Fruit fly (Drosophila melanogaster) whole organism, embryonic: ENCODE data around the gene crm.

Experiments used
- Ada2b ChIP-seq: fragments of 200-800 bp; sonication (Bioruptor generic); IDR thresholded peaks from 2 replicates; pipeline ENCODE4 v1.3.6; 2022; ENCODE audit warnings: missing biosample characterization, missing genetic modification characterization
- Blimp-1 ChIP-seq: fragments of 200-800 bp; sonication (Bioruptor generic); optimal IDR thresholded peaks from 3 replicates; lab custom pipeline; 2018; ENCODE audit warnings: missing biosample characterization, missing genetic modification characterization, mild to moderate bottlenecking, moderate library complexity, missing genetic modification reagents
- CG10267 ChIP-seq: fragments of 200-800 bp; sonication (Bioruptor generic); optimal IDR thresholded peaks from 2 replicates; lab custom pipeline; 2018; ENCODE audit warnings: missing biosample characterization, mild to moderate bottlenecking, missing genetic modification characterization, moderate library complexity
- CG10366 ChIP-seq: fragments of 200-800 bp; sonication (Bioruptor generic); IDR thresholded peaks from 2 replicates; pipeline ENCODE4 v1.3.6; 2022; ENCODE audit warnings: missing biosample characterization, missing genetic modification characterization
- CG12391 ChIP-seq: fragments of 200-800 bp; sonication (Bioruptor generic); optimal IDR thresholded peaks from 3 replicates; lab custom pipeline; 2018; ENCODE audit warnings: missing biosample characterization, mild to moderate bottlenecking, missing genetic modification characterization, moderate library complexity
- CG13424 ChIP-seq: fragments of 200-800 bp; sonication (Bioruptor generic); optimal IDR thresholded peaks from 2 replicates; lab custom pipeline; 2019; ENCODE audit warnings: missing biosample characterization, mild to moderate bottlenecking, missing genetic modification characterization, moderate library complexity
- CG14014 ChIP-seq: fragments of 200-800 bp; sonication (Bioruptor generic); IDR thresholded peaks from 2 replicates; pipeline ENCODE4 v1.3.6; 2022; ENCODE audit warnings: missing biosample characterization, missing genetic modification characterization
- CG17328 ChIP-seq: fragments of 200-800 bp; sonication (Bioruptor generic); IDR thresholded peaks from 2 replicates; pipeline ENCODE4 v1.3.6; 2022; ENCODE audit warnings: missing biosample characterization, missing genetic modification characterization
- CG18599 ChIP-seq: fragments of 200-800 bp; sonication (Bioruptor generic); optimal IDR thresholded peaks from 3 replicates; lab custom pipeline; 2017; ENCODE audit warnings: missing biosample characterization, missing genetic modification characterization, mild to moderate bottlenecking, moderate library complexity, missing genetic modification reagents
- CG30403 ChIP-seq: fragments of 200-800 bp; sonication (Bioruptor generic); optimal IDR thresholded peaks from 3 replicates; lab custom pipeline; 2016; ENCODE audit warnings: missing biosample characterization, missing genetic modification characterization
- CG31224 ChIP-seq: fragments of 200-800 bp; sonication (Bioruptor generic); IDR thresholded peaks from 2 replicates; pipeline ENCODE4 v1.3.6; 2022; ENCODE audit warnings: missing biosample characterization, missing genetic modification characterization
- CG31441 ChIP-seq: fragments of 200-800 bp; sonication (Bioruptor generic); IDR thresholded peaks from 2 replicates; pipeline ENCODE4 v1.3.6; 2022; ENCODE audit warnings: missing biosample characterization, missing genetic modification characterization
- CG34224 ChIP-seq: fragments of 200-800 bp; sonication (Bioruptor generic); IDR thresholded peaks from 3 replicates; pipeline ENCODE4 v1.3.6; 2022; ENCODE audit warnings: missing biosample characterization, missing genetic modification characterization; ENCODE audit not compliant: partially characterized antibody
- CG7839 ChIP-seq: fragments of 200-800 bp; sonication (Bioruptor generic); optimal IDR thresholded peaks from 3 replicates; lab custom pipeline; 2018; ENCODE audit warnings: missing biosample characterization, mild to moderate bottlenecking, missing genetic modification characterization, moderate library complexity
- CG7928 ChIP-seq: fragments of 200-800 bp; sonication (Bioruptor generic); optimal IDR thresholded peaks from 2 replicates; lab custom pipeline; 2017; ENCODE audit warnings: missing biosample characterization, mild to moderate bottlenecking, missing genetic modification characterization
- CG7963 ChIP-seq: fragments of 200-800 bp; sonication (Bioruptor generic); IDR thresholded peaks from 3 replicates; pipeline ENCODE4 v1.3.6; 2022; ENCODE audit warnings: missing biosample characterization, missing genetic modification characterization; ENCODE audit not compliant: partially characterized antibody
- CG8290 ChIP-seq, 3 experiments: fragments of 200-800 bp; sonication (Bioruptor generic); optimal IDR thresholded peaks; 2 replicates each; lab custom pipeline; 2016 to 2019; ENCODE audit warnings: missing biosample characterization in 3 of 3, missing genetic modification characterization in 3 of 3, mild to moderate bottlenecking in 2 of 3, moderate library complexity in 1 of 3
- CG9215 ChIP-seq: fragments of 200-800 bp; sonication (Bioruptor generic); IDR thresholded peaks from 2 replicates; pipeline ENCODE4 v1.3.6; 2022; ENCODE audit warnings: missing biosample characterization, missing genetic modification characterization
- D ChIP-seq, 2 experiments: fragments of 200-800 bp in 1 of 2; fragments of >200 bp in 1 of 2; sonication (Bioruptor generic) in 1 of 2; optimal IDR thresholded peaks; 2 replicates in 1 of 2; 3 replicates in 1 of 2; lab custom pipeline; 2017; ENCODE audit warnings: mild to moderate bottlenecking in 1 of 2, missing biosample characterization in 1 of 2, missing genetic modification characterization in 1 of 2, missing genetic modification reagents in 1 of 2
- HHEX ChIP-seq: fragments of 200-800 bp; sonication (Bioruptor generic); optimal IDR thresholded peaks from 3 replicates; lab custom pipeline; 2017; ENCODE audit warnings: missing biosample characterization, mild to moderate bottlenecking, missing genetic modification characterization, missing genetic modification reagents
- HLH3B ChIP-seq: fragments of 200-800 bp; sonication (Bioruptor generic); IDR thresholded peaks from 2 replicates; pipeline ENCODE4 v1.3.6; 2022; ENCODE audit warnings: missing biosample characterization, missing genetic modification characterization
- Hr39 ChIP-seq: fragments of >200 bp; optimal IDR thresholded peaks from 2 replicates; lab custom pipeline; 2017
- Hr51 ChIP-seq, 2 experiments: fragments of 200-800 bp; sonication (Bioruptor generic); optimal IDR thresholded peaks; 2 replicates in 1 of 2; 3 replicates in 1 of 2; lab custom pipeline; 2016 to 2018; ENCODE audit warnings: missing biosample characterization in 2 of 2, missing genetic modification characterization in 2 of 2, mild to moderate bottlenecking in 1 of 2, moderate library complexity in 1 of 2
- MBD-R2 ChIP-seq: fragments of 200-800 bp; sonication (Bioruptor generic); IDR thresholded peaks from 2 replicates; pipeline ENCODE4 v1.3.6; 2022; ENCODE audit warnings: missing biosample characterization, missing genetic modification characterization
- Nf-YB ChIP-seq: fragments of 200-800 bp; sonication (Bioruptor generic); optimal IDR thresholded peaks from 3 replicates; lab custom pipeline; 2019; ENCODE audit warnings: missing biosample characterization, mild to moderate bottlenecking, missing genetic modification characterization, moderate library complexity
- Rfx ChIP-seq: fragments of 200-800 bp; sonication (Bioruptor generic); IDR thresholded peaks from 2 replicates; pipeline ENCODE4 v1.3.6; 2022; ENCODE audit warnings: missing biosample characterization, missing genetic modification characterization
- Ssrp ChIP-seq: fragments of 200-800 bp; sonication (Bioruptor generic); optimal IDR thresholded peaks from 2 replicates; lab custom pipeline; 2018; ENCODE audit warnings: missing biosample characterization, mild to moderate bottlenecking, missing genetic modification characterization, moderate library complexity
- Xbp1 ChIP-seq: fragments of 200-800 bp; sonication (Bioruptor generic); optimal IDR thresholded peaks from 3 replicates; lab custom pipeline; 2016; ENCODE audit warnings: missing biosample characterization, mild to moderate bottlenecking, missing genetic modification characterization
- abd-A ChIP-seq: fragments of 200-800 bp; sonication (Bioruptor generic); optimal IDR thresholded peaks from 3 replicates; lab custom pipeline; 2019; ENCODE audit warnings: missing biosample characterization, mild to moderate bottlenecking, missing genetic modification characterization, moderate library complexity
- az2 ChIP-seq: fragments of 200-800 bp; sonication (Bioruptor generic); optimal IDR thresholded peaks from 3 replicates; lab custom pipeline; 2016; ENCODE audit warnings: missing biosample characterization, missing genetic modification characterization
- btn ChIP-seq: fragments of 200-800 bp; sonication (Bioruptor generic); optimal IDR thresholded peaks from 2 replicates; lab custom pipeline; 2016; ENCODE audit warnings: missing biosample characterization, missing genetic modification characterization
- chif ChIP-seq, 2 experiments: fragments of 200-800 bp; sonication (Bioruptor generic); optimal IDR thresholded peaks; 3 replicates each; lab custom pipeline; 2016; ENCODE audit warnings: missing biosample characterization in 2 of 2, missing genetic modification characterization in 2 of 2
- crol ChIP-seq: fragments of 200-800 bp; sonication (Bioruptor generic); IDR thresholded peaks from 2 replicates; pipeline ENCODE4 v1.3.6; 2022; ENCODE audit warnings: missing biosample characterization, missing genetic modification characterization
- dpn ChIP-seq, 2 experiments: fragments of 200-800 bp; sonication (Bioruptor generic); optimal IDR thresholded peaks; 3 replicates each; lab custom pipeline; 2016; ENCODE audit warnings: missing biosample characterization in 2 of 2, missing genetic modification characterization in 2 of 2
- dysf ChIP-seq: fragments of 200-800 bp; sonication (Bioruptor generic); IDR thresholded peaks from 3 replicates; pipeline ENCODE4 v1.3.6; 2022; ENCODE audit warnings: missing biosample characterization, missing genetic modification characterization
- ewg ChIP-seq: fragments of 200-800 bp; sonication (Bioruptor generic); optimal IDR thresholded peaks from 3 replicates; lab custom pipeline; 2017; ENCODE audit warnings: mild to moderate bottlenecking, missing biosample characterization, missing genetic modification reagents, missing genetic modification characterization
- fd102C ChIP-seq: fragments of 200-800 bp; sonication (Bioruptor generic); optimal IDR thresholded peaks from 2 replicates; lab custom pipeline; 2018; ENCODE audit warnings: missing biosample characterization, mild to moderate bottlenecking, missing genetic modification characterization, moderate library complexity
- gem ChIP-seq: fragments of 200-800 bp; sonication (Bioruptor generic); optimal IDR thresholded peaks from 2 replicates; lab custom pipeline; 2019; ENCODE audit warnings: missing biosample characterization, mild to moderate bottlenecking, missing genetic modification characterization, moderate library complexity
- jumu ChIP-seq: fragments of 200-800 bp; sonication (Bioruptor generic); optimal IDR thresholded peaks from 3 replicates; lab custom pipeline; 2016; ENCODE audit warnings: missing biosample characterization, missing genetic modification characterization
- kah ChIP-seq: fragments of 200-800 bp; sonication (Bioruptor generic); optimal IDR thresholded peaks from 2 replicates; lab custom pipeline; 2018; ENCODE audit warnings: missing biosample characterization, mild to moderate bottlenecking, missing genetic modification characterization
- lmd ChIP-seq: fragments of 200-800 bp; sonication (Bioruptor generic); IDR thresholded peaks from 2 replicates; pipeline ENCODE4 v1.3.6; 2022; ENCODE audit warnings: missing biosample characterization, missing genetic modification characterization
- nau ChIP-seq: fragments of 200-800 bp; sonication (Bioruptor generic); optimal IDR thresholded peaks from 3 replicates; lab custom pipeline; 2017; ENCODE audit warnings: missing biosample characterization, mild to moderate bottlenecking, missing genetic modification characterization, missing genetic modification reagents
- nmo ChIP-seq: fragments of 200-800 bp; sonication (Bioruptor generic); optimal IDR thresholded peaks from 2 replicates; lab custom pipeline; 2018; ENCODE audit warnings: missing biosample characterization, mild to moderate bottlenecking, missing genetic modification characterization, moderate library complexity
- onecut ChIP-seq: fragments of 200-800 bp; sonication (Bioruptor generic); IDR thresholded peaks from 2 replicates; pipeline ENCODE4 v1.3.6; 2022; ENCODE audit warnings: missing biosample characterization, missing genetic modification characterization
- run ChIP-seq: fragments of 200-800 bp; sonication (Bioruptor generic); optimal IDR thresholded peaks from 3 replicates; lab custom pipeline; 2018; ENCODE audit warnings: missing biosample characterization, mild to moderate bottlenecking, missing genetic modification characterization
- sens-2 ChIP-seq: fragments of 200-800 bp; sonication (Bioruptor generic); IDR thresholded peaks from 2 replicates; pipeline ENCODE4 v1.3.6; 2022; ENCODE audit warnings: missing biosample characterization, missing genetic modification characterization
- slou ChIP-seq: fragments of 200-800 bp; sonication (Bioruptor generic); optimal IDR thresholded peaks from 3 replicates; lab custom pipeline; 2016; ENCODE audit warnings: missing biosample characterization, missing genetic modification characterization
- sqz ChIP-seq: fragments of 200-800 bp; sonication (Bioruptor generic); optimal IDR thresholded peaks from 3 replicates; lab custom pipeline; 2018; ENCODE audit warnings: missing biosample characterization, mild to moderate bottlenecking, missing genetic modification characterization
- ssp ChIP-seq: fragments of 200-800 bp; sonication (Bioruptor generic); IDR thresholded peaks from 2 replicates; pipeline ENCODE4 v1.3.6; 2022; ENCODE audit warnings: missing biosample characterization, missing genetic modification characterization

Gene crm

dm6 chrX:2757400-2757799 is 18.8 kb upstream of the crm start (continued):
- TF ChIP-seq CG31224 (GFP tag; lab: Robert Waterston, UW) (no peak), CG10267 (tag; lab: Kevin White, UChicago) (peak; percentile 9), btn (GFP tag; lab: Kevin White, UChicago) (no peak), slou (GFP tag; lab: Kevin White, UChicago) (no peak), kah (GFP tag; lab: Kevin White, UChicago) (no peak), CG30403 (GFP tag; lab: Kevin White, UChicago) (peak; percentile 1), Ada2b (GFP tag; lab: Robert Waterston, UW) (peak; percentile 29; the same call in 1 of the 2 replicates), sens-2 (GFP tag; lab: Robert Waterston, UW) (no peak), CG7963 (GFP tag; lab: Robert Waterston, UW) (no peak), MBD-R2 (GFP tag; lab: Robert Waterston, UW) (no peak), jumu (GFP tag; lab: Kevin White, UChicago) (no peak), CG10366 (GFP tag; lab: Robert Waterston, UW) (peak; percentile 21; the same call in 1 of the 2 replicates), Ssrp (peak; percentile 6), CG9215 (GFP tag; lab: Robert Waterston, UW) (no peak), CG18599 (GFP tag; lab: Kevin White, UChicago) (peak; percentile 38), CG13424 (tag; lab: Kevin White, UChicago) (peak; percentile 10), run (no peak), nau (GFP tag; lab: Kevin White, UChicago) (no peak), CG17328 (peak; percentile 22; the same call in 1 of the 2 replicates), HLH3B (GFP tag; lab: Robert Waterston, UW) (peak; percentile 56), fd102C (no peak), dpn (GFP tag; optimal IDR thresholded peaks at IDR 0.05; lab: Kevin White, UChicago) (peak in 1 of 2 experiments; percentile 6), dysf (GFP tag; lab: Robert Waterston, UW) (peak; percentile 66), HHEX (peak; percentile 32), az2 (GFP tag; lab: Kevin White, UChicago) (peak; percentile 14), ewg (peak; percentile 5), Blimp-1 (peak; percentile 52), CG12391 (tag; lab: Kevin White, UChicago) (peak; percentile 0), CG7928 (no peak), sqz (GFP tag; lab: Kevin White, UChicago) (no peak), lmd (GFP tag; lab: Robert Waterston, UW) (no peak), nmo (peak; percentile 25), Nf-YB (GFP tag; lab: Kevin White, UChicago) (no peak), Hr39 (no peak), gem (peak; percentile 38), ssp (GFP tag; lab: Robert Waterston, UW) (peak; percentile 23; the same call in 1 of the 2 replicates), onecut (GFP tag; lab: Robert Waterston, UW) (no peak), Rfx (GFP tag; lab: Robert Waterston, UW) (peak; percentile 40), D (optimal IDR thresholded peaks at IDR 0.05; lab: Kevin White, UChicago) (no peak), D (GFP tag; optimal IDR thresholded peaks at IDR 0.05; lab: Kevin White, UChicago) (peak; percentile 5), chif (GFP tag; optimal IDR thresholded peaks at IDR 0.05; lab: Kevin White, UChicago) (peak in 1 of 2 experiments; percentile 5), CG34224 (GFP tag; lab: Robert Waterston, UW) (no peak), CG8290 (GFP tag; optimal IDR thresholded peaks at IDR 0.05; lab: Kevin White, UChicago) (no peak), CG8290 (tag; optimal IDR thresholded peaks at IDR 0.05; lab: Kevin White, UChicago) (peak in 1 of 2 experiments; percentile 44), CG14014 (GFP tag; lab: Robert Waterston, UW) (0 out of 2 replicates have a peak, but pooled peaks have one; percentile 25), crol (no peak), Hr51 (GFP tag; optimal IDR thresholded peaks at IDR 0.05; lab: Kevin White, UChicago) (peak in 1 of 2 experiments; percentile 14), abd-A (tag; lab: Kevin White, UChicago) (no peak), CG31441 (GFP tag; lab: Robert Waterston, UW) (0 out of 2 replicates have a peak, but pooled peaks have one; percentile 29), CG7839 (tag; lab: Kevin White, UChicago) (peak; percentile 31), Xbp1 (GFP tag; lab: Kevin White, UChicago) (peak; percentile 28)
